Worm (Caenorhabditis elegans) whole organism, midembryonic: ENCODE data around the gene F10C2.5.
A peak's percentile ranks its signal among the peaks of the same experiment; 100 is the strongest.

Source experiments
- T22C8.4 ChIP-seq: fragments of 200-800 bp; sonication (Bioruptor generic); IDR thresholded peaks from 2 replicates; pipeline ENCODE4 v1.3.6; 2022; ENCODE audit warnings: missing genetic modification characterization, missing compliant biosample characterization
- cog-1 ChIP-seq: sonication (generic microtip); optimal IDR thresholded peaks from 2 replicates; lab custom pipeline; 2016; ENCODE audit warnings: missing genetic modification characterization, missing compliant biosample characterization
- flt-1 ChIP-seq: fragments of 200-800 bp; sonication (Bioruptor generic); IDR thresholded peaks from 2 replicates; pipeline ENCODE4 v1.3.6; 2022; ENCODE audit warnings: missing genetic modification characterization, missing compliant biosample characterization
- klf-2 ChIP-seq: fragments of 200-800 bp; sonication (Bioruptor generic); conservative IDR thresholded peaks from 2 replicates; pipeline ENCODE4 v1.3.6; 2022; ENCODE audit warnings: missing genetic modification reagents, missing genetic modification characterization, missing compliant biosample characterization
- med-1 ChIP-seq: sonication (generic microtip); optimal IDR thresholded peaks from 2 replicates; lab custom pipeline; 2017; ENCODE audit warnings: missing genetic modification characterization, mild to moderate bottlenecking, missing compliant biosample characterization, antibody characterized with exemption, missing genetic modification reagents; ENCODE audit not compliant: insufficient read depth
- ref-1 ChIP-seq: fragments of 200-800 bp; sonication (Bioruptor generic); conservative IDR thresholded peaks from 2 replicates; pipeline ENCODE4 v1.3.6; 2022; ENCODE audit warnings: missing genetic modification reagents, missing genetic modification characterization, missing compliant biosample characterization
- tab-1 ChIP-seq: fragments of 200-800 bp; sonication (Bioruptor generic); IDR thresholded peaks from 2 replicates; pipeline ENCODE4 v1.3.6; 2022; ENCODE audit warnings: missing genetic modification characterization, missing compliant biosample characterization
- ztf-23 ChIP-seq: fragments of 200-800 bp; sonication (Bioruptor generic); IDR thresholded peaks from 2 replicates; pipeline ENCODE4 v1.3.6; 2022; ENCODE audit warnings: missing genetic modification reagents, missing genetic modification characterization, missing compliant biosample characterization
- ztf-29 ChIP-seq: fragments of 200-800 bp; sonication (Bioruptor generic); IDR thresholded peaks from 2 replicates; pipeline ENCODE4 v1.3.6; 2022; ENCODE audit warnings: missing genetic modification reagents, missing genetic modification characterization, missing compliant biosample characterization

F10C2.5 gene

ce11 chrV:12038317-12038716 lies 6.9 kb upstream of the F10C2.5 start:
- no peak for TF ChIP-seq klf-2 (GFP tag; lab: Robert Waterston, UW)
- no peak for TF ChIP-seq flt-1 (GFP tag; lab: Robert Waterston, UW)

- no peak for TF ChIP-seq T22C8.4
- TF ChIP-seq ref-1 (GFP tag; lab: Robert Waterston, UW) = 0 out of 2 replicates have a peak, but pooled peaks have one; percentile 8
- 0 out of 2 replicates have a peak, but pooled peaks have one; percentile 36 for TF ChIP-seq flt-1 (GFP tag; lab: Robert Waterston, UW)
- TF ChIP-seq ztf-23 (GFP tag; lab: Robert Waterston, UW) = peak; percentile 67; the same call in 1 of the 2 replicates
These were observed 6.4 kb upstream of the F10C2.5 start for ce11 chrV:12038783-12039182.

- no peak for TF ChIP-seq klf-2 (GFP tag; lab: Robert Waterston, UW)
- TF ChIP-seq ztf-29 (GFP tag; lab: Robert Waterston, UW) = no peak
These were observed 5.5 kb upstream of the F10C2.5 start for ce11 chrV:12039755-12040154.

ce11 chrV:12040823-12041606 lies 4.2 kb upstream of the F10C2.5 start, which contains the start of the genes kup-1 and F10C2.4:
TSS of gene kup-1 (minus strand) at chrV:12040873.
TSS of gene F10C2.4 (plus strand) at chrV:12041556.
- TF ChIP-seq cog-1 (peak; percentile 53), ref-1 (GFP tag; lab: Robert Waterston, UW) (no peak), ztf-29 (GFP tag; lab: Robert Waterston, UW) (no peak)

ce11 chrV:12047735-12048134 lies 2.5 kb downstream of the F10C2.5 start:
- no peak for TF ChIP-seq klf-2 (GFP tag; lab: Robert Waterston, UW)
- TF ChIP-seq tab-1 = no peak
- TF ChIP-seq ref-1 (GFP tag; lab: Robert Waterston, UW) = no peak
- no peak for TF ChIP-seq cog-1
- TF ChIP-seq flt-1 (GFP tag; lab: Robert Waterston, UW) = no peak
- no peak for TF ChIP-seq T22C8.4
- TF ChIP-seq med-1 (GFP tag; lab: Kevin White, UChicago) = no peak
- no peak for TF ChIP-seq ztf-23 (GFP tag; lab: Robert Waterston, UW)
- no peak for TF ChIP-seq ztf-29 (GFP tag; lab: Robert Waterston, UW)

- no peak for TF ChIP-seq ztf-23 (GFP tag; lab: Robert Waterston, UW)
- no peak for TF ChIP-seq flt-1 (GFP tag; lab: Robert Waterston, UW)
- TF ChIP-seq med-1 (GFP tag; lab: Kevin White, UChicago) = no peak
- no peak for TF ChIP-seq ztf-29 (GFP tag; lab: Robert Waterston, UW)
- TF ChIP-seq tab-1 = no peak
- no peak for TF ChIP-seq ref-1 (GFP tag; lab: Robert Waterston, UW)
- TF ChIP-seq klf-2 (GFP tag; lab: Robert Waterston, UW) = no peak
- TF ChIP-seq cog-1 = no peak
- no peak for TF ChIP-seq T22C8.4
These were observed 3.2 kb downstream of the F10C2.5 start, which contains the start of gene dars-2 for ce11 chrV:12048445-12048844. TSS of gene dars-2 (plus strand) at chrV:12048745.

- TF ChIP-seq klf-2 (GFP tag; lab: Robert Waterston, UW) (no peak), med-1 (GFP tag; lab: Kevin White, UChicago) (no peak), ref-1 (GFP tag; lab: Robert Waterston, UW) (no peak), ztf-29 (GFP tag; lab: Robert Waterston, UW) (no peak), ztf-23 (GFP tag; lab: Robert Waterston, UW) (no peak)
These were observed 8.4 kb downstream of the F10C2.5 start, which contains the start of gene F10C2.7 for ce11 chrV:12053598-12053997. TSS of gene F10C2.7 (plus strand) at chrV:12053898.

ce11 chrV:12059719-12060118 lies 14.5 kb downstream of the F10C2.5 start, which contains the start of gene R07B7.2:
TSS of gene R07B7.2 (minus strand) at chrV:12059753.
- TF ChIP-seq ztf-29 (GFP tag; lab: Robert Waterston, UW) (no peak), flt-1 (GFP tag; lab: Robert Waterston, UW) (no peak), klf-2 (GFP tag; lab: Robert Waterston, UW) (no peak), tab-1 (no peak), med-1 (GFP tag; lab: Kevin White, UChicago) (no peak), ref-1 (GFP tag; lab: Robert Waterston, UW) (no peak), cog-1 (no peak), ztf-23 (GFP tag; lab: Robert Waterston, UW) (no peak), T22C8.4 (no peak)

ce11 chrV:12063036-12063435 lies 17.8 kb downstream of the F10C2.5 start, which contains the start of gene clh-6:
TSS of gene clh-6 (minus strand) at chrV:12063368.
- TF ChIP-seq tab-1 (no peak), flt-1 (GFP tag; lab: Robert Waterston, UW) (0 out of 2 replicates have a peak, but pooled peaks have one; percentile 29), ztf-23 (GFP tag; lab: Robert Waterston, UW) (0 out of 2 replicates have a peak, but pooled peaks have one; percentile 31), klf-2 (GFP tag; lab: Robert Waterston, UW) (no peak), med-1 (GFP tag; lab: Kevin White, UChicago) (no peak), ref-1 (GFP tag; lab: Robert Waterston, UW) (no peak), cog-1 (no peak)

- TF ChIP-seq T22C8.4 (peak; percentile 48; the same call in 1 of the 2 replicates), flt-1 (GFP tag; lab: Robert Waterston, UW) (0 out of 2 replicates have a peak, but pooled peaks have one; percentile 46), med-1 (GFP tag; lab: Kevin White, UChicago) (no peak), ztf-29 (GFP tag; lab: Robert Waterston, UW) (no peak), cog-1 (no peak), klf-2 (GFP tag; lab: Robert Waterston, UW) (no peak), ref-1 (GFP tag; lab: Robert Waterston, UW) (no peak)
These were observed 20.1 kb downstream of the F10C2.5 start, which contains the start of gene pqn-53 for ce11 chrV:12065369-12065768. TSS of gene pqn-53 (minus strand) at chrV:12065391.
